Worm (Caenorhabditis elegans) whole organism, early embryonic: ENCODE data around the gene sor-1.

Experiments used
- aly-1 ChIP-seq: sonication (generic microtip); optimal IDR thresholded peaks from 2 replicates; lab custom pipeline; 2016; ENCODE audit warnings: missing genetic modification characterization, missing compliant biosample characterization
- ama-1 ChIP-seq: fragments of 150-350 bp; optimal IDR thresholded peaks from 2 replicates; lab custom pipeline; 2014
- ceh-13 ChIP-seq: fragments of 200-800 bp; sonication (Bioruptor generic); optimal IDR thresholded peaks from 2 replicates; lab custom pipeline; 2018; ENCODE audit warnings: mild to moderate bottlenecking, missing genetic modification characterization, missing compliant biosample characterization
- ets-7 ChIP-seq: sonication (generic microtip); optimal IDR thresholded peaks from 2 replicates; lab custom pipeline; 2016; ENCODE audit warnings: missing genotype, missing genetic modification characterization, missing compliant biosample characterization
- flt-1 ChIP-seq: fragments of 200-800 bp; sonication (Bioruptor generic); IDR thresholded peaks from 2 replicates; pipeline ENCODE4 v1.3.6; 2022; ENCODE audit warnings: missing genetic modification characterization, missing compliant biosample characterization
- hmg-4 ChIP-seq: fragments of 200-800 bp; sonication (Bioruptor generic); optimal IDR thresholded peaks from 2 replicates; lab custom pipeline; 2018; ENCODE audit warnings: mild to moderate bottlenecking, missing genetic modification characterization, missing compliant biosample characterization
- hnd-1 ChIP-seq: sonication (generic microtip); optimal IDR thresholded peaks from 2 replicates; lab custom pipeline; 2016; ENCODE audit warnings: missing genetic modification characterization, missing compliant biosample characterization
- pes-1 ChIP-seq: fragments of 200-800 bp; sonication (Bioruptor generic); IDR thresholded peaks from 2 replicates; pipeline ENCODE4 v1.3.6; 2022; ENCODE audit warnings: missing genetic modification reagents, missing genetic modification characterization, missing compliant biosample characterization
- scrt-1 ChIP-seq: fragments of 200-800 bp; sonication (Bioruptor generic); IDR thresholded peaks from 2 replicates; pipeline ENCODE4 v1.3.6; 2022; ENCODE audit warnings: missing genetic modification characterization, missing compliant biosample characterization
- sea-1 ChIP-seq: fragments of 200-800 bp; sonication (Bioruptor generic); conservative IDR thresholded peaks from 2 replicates; pipeline ENCODE4 v1.3.6; 2022; ENCODE audit warnings: missing genetic modification characterization, missing compliant biosample characterization
- tbx-11 ChIP-seq: fragments of 200-800 bp; sonication (Bioruptor generic); IDR thresholded peaks from 2 replicates; pipeline ENCODE4 v1.3.6; 2022; ENCODE audit warnings: missing genetic modification characterization, missing compliant biosample characterization
- tbx-37 ChIP-seq: fragments of 200-800 bp; sonication (Bioruptor generic); conservative IDR thresholded peaks from 2 replicates; pipeline ENCODE4 v1.3.6; 2022; ENCODE audit warnings: missing genetic modification reagents, missing genetic modification characterization, missing compliant biosample characterization

DNA sequence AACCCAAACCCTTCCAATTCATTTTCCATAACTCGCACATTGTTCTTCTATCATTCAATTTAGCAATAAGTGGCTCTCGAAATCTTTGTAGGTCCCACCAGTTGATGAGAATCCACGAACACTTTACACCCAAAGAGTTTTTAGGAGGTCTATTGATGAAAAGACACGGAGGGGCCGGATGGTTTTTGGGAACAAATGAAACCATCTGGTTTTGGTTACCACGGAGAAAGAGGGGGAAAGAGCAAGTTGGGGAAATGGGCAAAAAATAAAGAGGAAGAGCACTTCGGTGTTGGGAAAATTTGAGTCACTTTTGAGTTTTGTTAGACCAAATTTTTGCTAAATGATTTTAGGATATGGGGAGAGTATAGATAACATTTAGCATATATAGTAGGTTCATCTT lies 49.6 kb downstream of the sor-1 start:
- TF ChIP-seq ama-1 (lab: Kevin White, UChicago) (no peak), hnd-1 (tag; lab: Kevin White, UChicago) (no peak), sea-1 (GFP tag; lab: Robert Waterston, UW) (no peak), ceh-13 (GFP tag; lab: Kevin White, UChicago) (no peak), hmg-4 (GFP tag; lab: Kevin White, UChicago) (no peak), pes-1 (no peak), flt-1 (GFP tag; lab: Robert Waterston, UW) (no peak), tbx-37 (GFP tag; lab: Robert Waterston, UW) (no peak), scrt-1 (no peak), ets-7 (no peak), aly-1 (tag; lab: Kevin White, UChicago) (no peak), tbx-11 (GFP tag; lab: Robert Waterston, UW) (no peak)
